Worm (Caenorhabditis elegans): Measurements from ENCODE around the gene cdh-9.

ce11 chrX:16631847-16632246, 36.8 kb downstream of the cdh-9 start:
- no peak for TF ChIP-seq W03F9.2 (tag; optimal IDR thresholded peaks at IDR 0.05)
- no peak for TF ChIP-seq dao-5 (tag; optimal IDR thresholded peaks at IDR 0.05)
